Worm (Caenorhabditis elegans) whole organism, L4 larva: ENCODE measurements around the gene ZC412.3.

ENCODE experiments used
- aly-2 ChIP-seq: sonication (generic microtip); optimal IDR thresholded peaks from 2 replicates; lab custom pipeline; 2018; ENCODE audit warnings: missing biosample characterization, missing genetic modification characterization
- jun-1 ChIP-seq: fragments of 150-350 bp; optimal IDR thresholded peaks from 2 replicates; lab custom pipeline; 2014; ENCODE audit warnings: missing biosample characterization, missing genetic modification reagents, missing genetic modification characterization
- lin-39 ChIP-seq: fragments of 150-350 bp; optimal IDR thresholded peaks from 2 replicates; lab custom pipeline; 2014; ENCODE audit warnings: missing biosample characterization, missing genetic modification reagents, missing genetic modification characterization
- snpc-4 ChIP-seq: fragments of 150-350 bp; optimal IDR thresholded peaks from 2 replicates; lab custom pipeline; 2014; ENCODE audit warnings: missing biosample characterization, missing genetic modification characterization

DNA sequence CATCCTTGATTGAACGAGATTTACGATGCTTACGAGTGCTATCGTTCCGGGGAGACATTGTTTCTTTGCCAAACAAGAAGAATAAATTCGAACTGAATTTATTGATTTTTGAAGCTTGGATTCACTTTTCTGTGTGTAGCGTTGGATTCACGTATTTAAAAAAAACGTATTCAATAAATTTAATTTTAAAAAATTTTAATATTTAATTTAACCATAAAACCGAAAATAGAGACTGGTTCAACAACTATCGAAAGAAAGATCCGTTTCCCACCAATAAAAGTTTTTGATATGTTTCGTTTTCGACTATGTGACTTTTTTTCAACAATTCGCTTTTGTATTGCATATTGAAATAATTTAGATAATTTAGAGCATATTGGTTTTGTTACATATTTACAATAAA is 4.0 kb upstream of the ZC412.3 start, which contains the start of gene ZC412.5:
- TF ChIP-seq lin-39 (tag; lab: Kevin White, UChicago) (no peak), snpc-4 (no peak), aly-2 (tag; lab: Kevin White, UChicago) (no peak), jun-1 (no peak)
